Fruit fly (Drosophila melanogaster) whole organism, adult: ENCODE data around the gene SIFaR.

Source experiments
- CG12768 ChIP-seq: fragments of 200-800 bp; sonication (Bioruptor generic); optimal IDR thresholded peaks from 2 replicates; lab custom pipeline; 2017; ENCODE audit warnings: missing biosample characterization, missing genetic modification characterization, mild to moderate bottlenecking, moderate library complexity, missing genetic modification reagents
- CG14711 ChIP-seq: fragments of 200-800 bp; sonication (Bioruptor generic); optimal IDR thresholded peaks from 2 replicates; lab custom pipeline; 2018; ENCODE audit warnings: missing biosample characterization, mild to moderate bottlenecking, missing genetic modification characterization, moderate library complexity
- CG33017 ChIP-seq: fragments of 200-800 bp; sonication (Bioruptor generic); optimal IDR thresholded peaks from 2 replicates; lab custom pipeline; 2018; ENCODE audit warnings: missing biosample characterization, mild to moderate bottlenecking, missing genetic modification characterization, moderate library complexity
- CG7101 ChIP-seq: fragments of 200-800 bp; sonication (Bioruptor generic); optimal IDR thresholded peaks from 2 replicates; lab custom pipeline; 2018; ENCODE audit warnings: missing biosample characterization, mild to moderate bottlenecking, missing genetic modification characterization, moderate library complexity
- Clk ChIP-seq: fragments of 200-800 bp; sonication (Bioruptor generic); optimal IDR thresholded peaks from 2 replicates; lab custom pipeline; 2017; ENCODE audit warnings: missing biosample characterization, missing genetic modification characterization
- Crg-1 ChIP-seq: fragments of 200-800 bp; sonication (Bioruptor generic); optimal IDR thresholded peaks from 2 replicates; lab custom pipeline; 2016; ENCODE audit warnings: missing biosample characterization, missing genetic modification characterization
- cic ChIP-seq: fragments of 200-800 bp; sonication (Bioruptor generic); optimal IDR thresholded peaks from 2 replicates; lab custom pipeline; 2017; ENCODE audit warnings: missing biosample characterization, mild to moderate bottlenecking, missing genetic modification characterization, moderate library complexity
- kay ChIP-seq: fragments of 200-800 bp; sonication (Bioruptor generic); peaks from one replicate; lab custom pipeline; 2016; ENCODE audit warnings: missing biosample characterization, missing genetic modification characterization, borderline replicate concordance
- ovo ChIP-seq: fragments of 200-800 bp; sonication (Bioruptor generic); optimal IDR thresholded peaks from 2 replicates; lab custom pipeline; 2016; ENCODE audit warnings: missing biosample characterization, missing genetic modification characterization
- tj ChIP-seq: fragments of 200-800 bp; sonication (Bioruptor generic); optimal IDR thresholded peaks from 3 replicates; lab custom pipeline; 2017; ENCODE audit warnings: missing biosample characterization, mild to moderate bottlenecking, missing genetic modification characterization, moderate library complexity
- toe ChIP-seq: fragments of 200-800 bp; sonication (Bioruptor generic); optimal IDR thresholded peaks from 2 replicates; lab custom pipeline; 2016; ENCODE audit warnings: missing biosample characterization, missing genetic modification characterization

dm6 chr3R:21338313-21338921, 44.6 kb upstream of the SIFaR start:
- TF ChIP-seq Clk (no peak), CG7101 (tag; lab: Kevin White, UChicago) (no peak), CG12768 (GFP tag; lab: Kevin White, UChicago) (no peak), tj (GFP tag; lab: Kevin White, UChicago) (no peak), CG33017 (tag; lab: Kevin White, UChicago) (no peak), kay (GFP tag; lab: Kevin White, UChicago) (no peak), cic (GFP tag; lab: Kevin White, UChicago) (no peak), Crg-1 (GFP tag; lab: Kevin White, UChicago) (no peak), toe (GFP tag; lab: Kevin White, UChicago) (no peak), CG14711 (tag; lab: Kevin White, UChicago) (no peak), ovo (GFP tag; lab: Kevin White, UChicago) (no peak)
